Worm (Caenorhabditis elegans) whole organism, L3 larva: Measurements from ENCODE around the gene aqp-4.

Experiments
- aly-2 ChIP-seq: fragments of 150-350 bp; optimal IDR thresholded peaks from 2 replicates; lab custom pipeline; 2014; ENCODE audit warnings: missing biosample characterization, missing genetic modification characterization
- elt-2 ChIP-seq: sonication (generic microtip); optimal IDR thresholded peaks from 2 replicates; lab custom pipeline; 2016; ENCODE audit warnings: missing genetic modification reagents, mild to moderate bottlenecking, missing genetic modification characterization, missing compliant biosample characterization
- lin-15B ChIP-seq: fragments of 150-350 bp; optimal IDR thresholded peaks from 2 replicates; lab custom pipeline; 2014; ENCODE audit warnings: missing biosample characterization, missing genetic modification characterization
- nhr-77 ChIP-seq: fragments of 150-350 bp; optimal IDR thresholded peaks from 2 replicates; lab custom pipeline; 2014; ENCODE audit warnings: missing biosample characterization, missing genetic modification characterization
- tbx-2 ChIP-seq: sonication (generic microtip); optimal IDR thresholded peaks from 2 replicates; lab custom pipeline; 2016; ENCODE audit warnings: mild to moderate bottlenecking, missing genetic modification characterization, missing compliant biosample characterization

DNA sequence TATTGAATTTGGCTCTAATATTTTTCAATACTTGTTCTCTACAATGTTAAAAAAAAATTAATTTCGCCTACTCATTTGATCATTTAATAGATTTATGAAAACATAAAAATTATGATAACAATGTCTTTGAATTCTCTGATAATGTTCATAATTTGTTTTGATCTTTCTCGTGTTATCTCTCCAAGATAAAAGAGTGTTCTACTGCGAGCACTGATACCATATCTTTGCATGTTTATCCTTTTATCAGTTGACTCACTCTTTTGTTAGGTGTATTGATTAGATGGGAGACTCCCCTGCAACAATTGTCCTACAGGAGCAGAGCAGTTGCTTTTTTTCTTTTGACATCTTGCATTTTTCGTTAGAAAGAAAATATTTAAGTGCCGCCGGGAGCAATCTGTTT, 38.1 kb upstream of the aqp-4 start:
- TF ChIP-seq aly-2 (no peak), nhr-77 (no peak), elt-2 (tag; lab: Kevin White, UChicago) (peak; percentile 15), tbx-2 (tag; lab: Kevin White, UChicago) (no peak), lin-15B (tag; lab: Kevin White, UChicago) (no peak)
